Fruit fly (Drosophila melanogaster) whole organism, embryonic: ENCODE results near the gene CG10803.

Experiments used
- CG11398 ChIP-seq: fragments of 200-800 bp; sonication (Bioruptor generic); optimal IDR thresholded peaks from 2 replicates; lab custom pipeline; 2016; ENCODE audit warnings: missing biosample characterization, missing genetic modification characterization
- CG13287 ChIP-seq: fragments of 200-800 bp; sonication (Bioruptor generic); IDR thresholded peaks from 2 replicates; pipeline ENCODE4 v1.3.6; 2022; ENCODE audit warnings: missing biosample characterization, missing genetic modification characterization; ENCODE audit not compliant: partially characterized antibody
- CG14710 ChIP-seq: fragments of 200-800 bp; sonication (Bioruptor generic); optimal IDR thresholded peaks from 3 replicates; lab custom pipeline; 2019; ENCODE audit warnings: missing biosample characterization, mild to moderate bottlenecking, missing genetic modification characterization, moderate library complexity
- CG15011 ChIP-seq: fragments of 200-800 bp; sonication (Bioruptor generic); optimal IDR thresholded peaks from 3 replicates; lab custom pipeline; 2018; ENCODE audit warnings: missing biosample characterization, mild to moderate bottlenecking, missing genetic modification characterization
- Dfd ChIP-seq, 2 experiments: fragments of >200 bp; optimal IDR thresholded peaks; 2 replicates each; lab custom pipeline; 2017; ENCODE audit warnings: missing biosample characterization in 2 of 2, missing genetic modification characterization in 2 of 2
- Neu2 ChIP-seq: fragments of 200-800 bp; sonication (Bioruptor generic); optimal IDR thresholded peaks from 3 replicates; lab custom pipeline; 2016; ENCODE audit warnings: missing biosample characterization, missing genetic modification characterization, borderline replicate concordance
- ase ChIP-seq: fragments of 200-800 bp; sonication (Bioruptor generic); IDR thresholded peaks from 3 replicates; pipeline ENCODE4 v1.3.6; 2022; ENCODE audit warnings: missing biosample characterization, missing genetic modification characterization
- gcm ChIP-seq: fragments of 200-800 bp; sonication (Bioruptor generic); optimal IDR thresholded peaks from 2 replicates; lab custom pipeline; 2019; ENCODE audit warnings: missing biosample characterization, mild to moderate bottlenecking, missing genetic modification characterization, moderate library complexity
- maf-S ChIP-seq: fragments of 200-800 bp; sonication (Bioruptor generic); optimal IDR thresholded peaks from 2 replicates; lab custom pipeline; 2016; ENCODE audit warnings: missing biosample characterization, missing genetic modification characterization

dm6 chrX:3435707-3436106 is 49.7 kb upstream of the CG10803 start, which contains the start of gene CG14269:
- TF ChIP-seq CG11398 (GFP tag; lab: Kevin White, UChicago), result no peak
- no peak for TF ChIP-seq gcm
- no peak for TF ChIP-seq CG15011 (GFP tag; lab: Kevin White, UChicago)
- TF ChIP-seq CG13287 (GFP tag; lab: Robert Waterston, UW), result no peak
- no peak for TF ChIP-seq Dfd (GFP tag; optimal IDR thresholded peaks at IDR 0.05; lab: Kevin White, UChicago)
- no peak for TF ChIP-seq maf-S (GFP tag; lab: Kevin White, UChicago)
- TF ChIP-seq ase (GFP tag; lab: Robert Waterston, UW), result no peak
- no peak for TF ChIP-seq CG14710 (tag; lab: Kevin White, UChicago)
- no peak for TF ChIP-seq Neu2 (GFP tag; lab: Kevin White, UChicago)
